Worm (Caenorhabditis elegans) whole organism, L4 larva: Measurements from ENCODE around the gene mtcu-2.

Experiments
- F37D6.2 ChIP-seq: sonication (generic microtip); optimal IDR thresholded peaks from 2 replicates; lab custom pipeline; 2016; ENCODE audit warnings: mild to moderate bottlenecking, missing genetic modification characterization, missing compliant biosample characterization
- T26A8.4 ChIP-seq: fragments of 200-800 bp; sonication (Bioruptor generic); IDR thresholded peaks from 2 replicates; pipeline ENCODE4 v1.3.6; 2022; ENCODE audit warnings: missing genetic modification characterization, missing compliant biosample characterization
- Y75B8A.6 ChIP-seq: fragments of 200-800 bp; sonication (Bioruptor generic); IDR thresholded peaks from 2 replicates; pipeline ENCODE4 v1.3.6; 2022; ENCODE audit warnings: missing genetic modification reagents, missing genetic modification characterization, missing compliant biosample characterization
- ZK546.5 ChIP-seq, 2 experiments: sonication (generic microtip); optimal IDR thresholded peaks; 2 replicates each; lab custom pipeline; 2017; ENCODE audit warnings: missing biosample characterization in 2 of 2, missing genetic modification characterization in 2 of 2
- aly-2 ChIP-seq: sonication (generic microtip); optimal IDR thresholded peaks from 2 replicates; lab custom pipeline; 2018; ENCODE audit warnings: missing biosample characterization, missing genetic modification characterization
- ceh-20 ChIP-seq: fragments of 200-800 bp; sonication (Bioruptor generic); IDR thresholded peaks from 2 replicates; pipeline ENCODE4 v1.3.6; 2022; ENCODE audit warnings: missing genetic modification reagents, missing genetic modification characterization, missing compliant biosample characterization
- ceh-28 ChIP-seq: fragments of 150-350 bp; optimal IDR thresholded peaks from 2 replicates; lab custom pipeline; 2014; ENCODE audit warnings: missing biosample characterization, missing genetic modification reagents, missing genetic modification characterization
- ceh-62 ChIP-seq: sonication (generic microtip); optimal IDR thresholded peaks from 2 replicates; lab custom pipeline; 2017; ENCODE audit warnings: missing biosample characterization, missing genetic modification characterization
- daf-16 ChIP-seq, 3 experiments: sonication (generic microtip); optimal IDR thresholded peaks; 2 replicates each; lab custom pipeline; 2016 to 2017; ENCODE audit warnings: missing genetic modification characterization in 3 of 3, missing genetic modification reagents in 3 of 3, mild to moderate bottlenecking in 2 of 3, missing compliant biosample characterization in 2 of 3, missing biosample characterization in 1 of 3, moderate library complexity in 1 of 3
- dmd-9 ChIP-seq: fragments of 200-800 bp; sonication (Bioruptor generic); IDR thresholded peaks from 2 replicates; pipeline ENCODE4 v1.3.6; 2022; ENCODE audit warnings: missing genetic modification reagents, missing genetic modification characterization, missing compliant biosample characterization
- dpl-1 ChIP-seq: fragments of 150-350 bp; optimal IDR thresholded peaks from 2 replicates; lab custom pipeline; 2014; ENCODE audit warnings: missing biosample characterization, missing genetic modification reagents, missing genetic modification characterization
- duxl-1 ChIP-seq: sonication (generic microtip); optimal IDR thresholded peaks from 2 replicates; lab custom pipeline; 2016; ENCODE audit warnings: mild to moderate bottlenecking, missing genetic modification characterization, moderate library complexity, missing compliant biosample characterization; ENCODE audit not compliant: poor library complexity
- dve-1 ChIP-seq: sonication (generic microtip); optimal IDR thresholded peaks from 2 replicates; lab custom pipeline; 2017; ENCODE audit warnings: antibody characterized with exemption, mild to moderate bottlenecking, missing genetic modification characterization, missing compliant biosample characterization; ENCODE audit not compliant: insufficient read depth
- hlh-30 ChIP-seq: sonication (generic microtip); optimal IDR thresholded peaks from 2 replicates; lab custom pipeline; 2017; ENCODE audit warnings: antibody characterized with exemption, mild to moderate bottlenecking, missing genetic modification characterization, missing compliant biosample characterization; ENCODE audit not compliant: insufficient read depth
- lin-15B ChIP-seq: fragments of 150-350 bp; sonication (generic microtip); optimal IDR thresholded peaks from 3 replicates; lab custom pipeline; 2014; ENCODE audit warnings: missing biosample characterization, missing genetic modification characterization
- lin-29 ChIP-seq: fragments of 200-800 bp; sonication (Bioruptor generic); IDR thresholded peaks from 2 replicates; pipeline ENCODE4 v1.3.6; 2022; ENCODE audit warnings: missing genetic modification reagents, missing genetic modification characterization, missing compliant biosample characterization
- nhr-11 ChIP-seq: fragments of 150-350 bp; optimal IDR thresholded peaks from 2 replicates; lab custom pipeline; 2014; ENCODE audit warnings: missing biosample characterization, missing genetic modification characterization
- nhr-28 ChIP-seq: fragments of 150-350 bp; optimal IDR thresholded peaks from 2 replicates; lab custom pipeline; 2014; ENCODE audit warnings: missing biosample characterization, missing genetic modification characterization
- nhr-6 ChIP-seq: fragments of 150-350 bp; optimal IDR thresholded peaks from 2 replicates; lab custom pipeline; 2014; ENCODE audit warnings: missing biosample characterization, missing genetic modification characterization
- php-3 ChIP-seq: fragments of 200-800 bp; sonication (Bioruptor generic); IDR thresholded peaks from 2 replicates; pipeline ENCODE4 v1.3.6; 2022; ENCODE audit warnings: missing genetic modification reagents, missing genetic modification characterization, missing compliant biosample characterization
- rbr-2 ChIP-seq: sonication (generic microtip); optimal IDR thresholded peaks from 2 replicates; lab custom pipeline; 2016; ENCODE audit warnings: missing genotype, missing genetic modification characterization, missing compliant biosample characterization
- set-16 ChIP-seq: fragments of 200-800 bp; sonication (Bioruptor generic); IDR thresholded peaks from 2 replicates; pipeline ENCODE4 v1.3.6; 2022; ENCODE audit warnings: missing genetic modification reagents, missing genetic modification characterization, missing compliant biosample characterization
- snpc-1.2 ChIP-seq: fragments of 200-800 bp; sonication (Bioruptor generic); IDR thresholded peaks from 2 replicates; pipeline ENCODE4 v1.3.6; 2022; ENCODE audit warnings: missing genetic modification reagents, missing genetic modification characterization, missing compliant biosample characterization
- zip-2 ChIP-seq: fragments of 150-350 bp; optimal IDR thresholded peaks from 2 replicates; lab custom pipeline; 2014; ENCODE audit warnings: missing biosample characterization, missing genetic modification characterization
- ztf-11 ChIP-seq: fragments of 150-350 bp; optimal IDR thresholded peaks from 2 replicates; lab custom pipeline; 2014; ENCODE audit warnings: missing biosample characterization, missing genetic modification characterization

Gene mtcu-2

ce11 chrII:9984866-9985336, 48.1 kb downstream of the mtcu-2 start (continued):
- TF ChIP-seq hlh-30, result peak; percentile 1
- TF ChIP-seq duxl-1 (tag; lab: Kevin White, UChicago), result no peak
- TF ChIP-seq dpl-1 (GFP tag; lab: Kevin White, UChicago), result peak; percentile 9
- TF ChIP-seq rbr-2 (tag; lab: Kevin White, UChicago), result peak; percentile 54
- TF ChIP-seq nhr-11 (tag; lab: Kevin White, UChicago), result peak; percentile 89
- TF ChIP-seq ceh-20 (GFP tag; lab: Robert Waterston, UW), result 0 out of 2 replicates have a peak, but pooled peaks have one; percentile 50
- TF ChIP-seq, all 104 proteins: peak for 15

ce11 chrII:9982437-9982836, 50.6 kb downstream of the mtcu-2 start:
- no peak for TF ChIP-seq nhr-6
- TF ChIP-seq snpc-1.2 (GFP tag; lab: Robert Waterston, UW), result no peak

ce11 chrII:9981760-9982159, 51.3 kb downstream of the mtcu-2 start, which contains the start of gene sdz-38:
TSS of gene sdz-38 (minus strand) at chrII:9981860.
- no peak for TF ChIP-seq daf-16 (GFP tag; optimal IDR thresholded peaks at IDR 0.05; lab: Kevin White, UChicago)
- no peak for TF ChIP-seq daf-16 (tag; optimal IDR thresholded peaks at IDR 0.05; lab: Kevin White, UChicago)
- TF ChIP-seq duxl-1 (tag; lab: Kevin White, UChicago), result no peak
- TF ChIP-seq lin-15B, result no peak
- TF ChIP-seq lin-29, result no peak
- no peak for TF ChIP-seq ztf-11
- no peak for TF ChIP-seq aly-2
- no peak for TF ChIP-seq set-16 (GFP tag; lab: Robert Waterston, UW)
- no peak for TF ChIP-seq ZK546.5 (tag; optimal IDR thresholded peaks at IDR 0.05; lab: Kevin White, UChicago)
- TF ChIP-seq Y75B8A.6 (GFP tag; lab: Robert Waterston, UW), result no peak
- TF ChIP-seq dve-1 (tag; lab: Kevin White, UChicago), result no peak
- TF ChIP-seq php-3 (GFP tag; lab: Robert Waterston, UW), result no peak
- no peak for TF ChIP-seq ceh-62
- TF ChIP-seq F37D6.2 (tag; lab: Kevin White, UChicago), result no peak
- TF ChIP-seq ceh-28 (tag; lab: Kevin White, UChicago), result no peak
- TF ChIP-seq zip-2 (tag; lab: Kevin White, UChicago), result no peak
- no peak for TF ChIP-seq T26A8.4 (GFP tag; lab: Robert Waterston, UW)
- no peak for TF ChIP-seq nhr-28 (tag; lab: Kevin White, UChicago)
- TF ChIP-seq dmd-9 (GFP tag; lab: Robert Waterston, UW), result no peak
